Fruit fly (Drosophila melanogaster) whole organism, adult: ENCODE measurements around the gene CG8851.

Experiments used
- CG12768 ChIP-seq: fragments of 200-800 bp; sonication (Bioruptor generic); optimal IDR thresholded peaks from 2 replicates; lab custom pipeline; 2017; ENCODE audit warnings: missing biosample characterization, missing genetic modification characterization, mild to moderate bottlenecking, moderate library complexity, missing genetic modification reagents
- CG1620 ChIP-seq: fragments of 200-800 bp; sonication (Bioruptor generic); optimal IDR thresholded peaks from 2 replicates; lab custom pipeline; 2016; ENCODE audit warnings: missing biosample characterization, missing genetic modification characterization
- CG5204 ChIP-seq: fragments of 200-800 bp; sonication (Bioruptor generic); optimal IDR thresholded peaks from 2 replicates; lab custom pipeline; 2016; ENCODE audit warnings: missing biosample characterization, missing genetic modification characterization
- CG7045 ChIP-seq: fragments of 200-800 bp; sonication (Bioruptor generic); optimal IDR thresholded peaks from 2 replicates; lab custom pipeline; 2017; ENCODE audit warnings: missing biosample characterization, mild to moderate bottlenecking, missing genetic modification characterization
- CG7101 ChIP-seq: fragments of 200-800 bp; sonication (Bioruptor generic); optimal IDR thresholded peaks from 2 replicates; lab custom pipeline; 2018; ENCODE audit warnings: missing biosample characterization, mild to moderate bottlenecking, missing genetic modification characterization, moderate library complexity
- Clk ChIP-seq: fragments of 200-800 bp; sonication (Bioruptor generic); optimal IDR thresholded peaks from 2 replicates; lab custom pipeline; 2017; ENCODE audit warnings: missing biosample characterization, missing genetic modification characterization
- Crg-1 ChIP-seq: fragments of 200-800 bp; sonication (Bioruptor generic); optimal IDR thresholded peaks from 2 replicates; lab custom pipeline; 2016; ENCODE audit warnings: missing biosample characterization, missing genetic modification characterization
- Hr96 ChIP-seq: fragments of 200-800 bp; sonication (Bioruptor generic); optimal IDR thresholded peaks from 2 replicates; lab custom pipeline; 2016; ENCODE audit warnings: missing biosample characterization, missing genetic modification characterization
- Mnt ChIP-seq: fragments of 200-800 bp; sonication (Bioruptor generic); optimal IDR thresholded peaks from 2 replicates; lab custom pipeline; 2016; ENCODE audit warnings: missing biosample characterization, mild to moderate bottlenecking, missing genetic modification characterization
- cic ChIP-seq: fragments of 200-800 bp; sonication (Bioruptor generic); optimal IDR thresholded peaks from 2 replicates; lab custom pipeline; 2017; ENCODE audit warnings: missing biosample characterization, mild to moderate bottlenecking, missing genetic modification characterization, moderate library complexity
- cnc ChIP-seq, 2 experiments: fragments of >200 bp; optimal IDR thresholded peaks; 2 replicates each; lab custom pipeline; 2017
- pad ChIP-seq: fragments of 200-800 bp; sonication (Bioruptor generic); optimal IDR thresholded peaks from 3 replicates; lab custom pipeline; 2017; ENCODE audit warnings: missing biosample characterization, missing genetic modification characterization, mild to moderate bottlenecking, moderate library complexity, missing genetic modification reagents
- tj ChIP-seq: fragments of 200-800 bp; sonication (Bioruptor generic); optimal IDR thresholded peaks from 3 replicates; lab custom pipeline; 2017; ENCODE audit warnings: missing biosample characterization, mild to moderate bottlenecking, missing genetic modification characterization, moderate library complexity
- toe ChIP-seq: fragments of 200-800 bp; sonication (Bioruptor generic); optimal IDR thresholded peaks from 2 replicates; lab custom pipeline; 2016; ENCODE audit warnings: missing biosample characterization, missing genetic modification characterization

The CG8851 gene

dm6 chr2L:3571457-3571856, 52.0 kb downstream of the CG8851 start:
- TF ChIP-seq CG12768 (GFP tag; lab: Kevin White, UChicago): no peak
- no peak for TF ChIP-seq tj (GFP tag; lab: Kevin White, UChicago)
- TF ChIP-seq Mnt (GFP tag; lab: Kevin White, UChicago): no peak
- no peak for TF ChIP-seq cic (GFP tag; lab: Kevin White, UChicago)
- no peak for TF ChIP-seq pad (GFP tag; lab: Kevin White, UChicago)
- no peak for TF ChIP-seq Crg-1 (GFP tag; lab: Kevin White, UChicago)
- TF ChIP-seq Clk (GFP tag; lab: Kevin White, UChicago): no peak
- no peak for TF ChIP-seq Hr96 (GFP tag; lab: Kevin White, UChicago)
- no peak for TF ChIP-seq CG7045 (GFP tag; lab: Kevin White, UChicago)
- no peak for TF ChIP-seq CG1620 (GFP tag; lab: Kevin White, UChicago)
- TF ChIP-seq CG5204: no peak
- no peak for TF ChIP-seq cnc (optimal IDR thresholded peaks at IDR 0.05; lab: Kevin White, UChicago)
- TF ChIP-seq toe (GFP tag; lab: Kevin White, UChicago): no peak
- no peak for TF ChIP-seq CG7101
